Fruit fly (Drosophila melanogaster) whole organism, pupa: ENCODE results near the gene Tmc.

Source experiments
- CG10348 ChIP-seq: fragments of 200-800 bp; sonication (Bioruptor generic); IDR thresholded peaks from 2 replicates; pipeline ENCODE4 v1.3.6; 2022; ENCODE audit warnings: missing biosample characterization, missing genetic modification characterization
- CG12605 ChIP-seq: fragments of 200-800 bp; sonication (Bioruptor generic); IDR thresholded peaks from 2 replicates; pipeline ENCODE4 v1.3.6; 2022; ENCODE audit warnings: missing biosample characterization, missing genetic modification characterization
- CG13204 ChIP-seq: fragments of 200-800 bp; sonication (Bioruptor generic); optimal IDR thresholded peaks from 2 replicates; lab custom pipeline; 2018; ENCODE audit warnings: missing biosample characterization, mild to moderate bottlenecking, missing genetic modification characterization, moderate library complexity
- CG14655 ChIP-seq: fragments of 200-800 bp; sonication (Bioruptor generic); optimal IDR thresholded peaks from 3 replicates; lab custom pipeline; 2017; ENCODE audit warnings: mild to moderate bottlenecking, missing biosample characterization, missing genetic modification reagents, missing genetic modification characterization
- CG15710 ChIP-seq: fragments of 200-800 bp; sonication (Bioruptor generic); optimal IDR thresholded peaks from 2 replicates; lab custom pipeline; 2018; ENCODE audit warnings: missing biosample characterization, mild to moderate bottlenecking, missing genetic modification characterization, moderate library complexity
- CG17806 ChIP-seq: fragments of 200-800 bp; sonication (Bioruptor generic); optimal IDR thresholded peaks from 2 replicates; lab custom pipeline; 2018; ENCODE audit warnings: missing biosample characterization, mild to moderate bottlenecking, missing genetic modification characterization, moderate library complexity
- CG32121 ChIP-seq: fragments of 200-800 bp; sonication (Bioruptor generic); IDR thresholded peaks from 2 replicates; pipeline ENCODE4 v1.3.6; 2022; ENCODE audit warnings: missing biosample characterization, missing genetic modification characterization
- CG34367 ChIP-seq: fragments of 200-800 bp; sonication (Bioruptor generic); optimal IDR thresholded peaks from 2 replicates; lab custom pipeline; 2018; ENCODE audit warnings: missing biosample characterization, mild to moderate bottlenecking, missing genetic modification characterization
- CG4496 ChIP-seq: fragments of 200-800 bp; sonication (Bioruptor generic); IDR thresholded peaks from 3 replicates; pipeline ENCODE4 v1.3.6; 2022; ENCODE audit warnings: missing biosample characterization, missing genetic modification characterization
- CG8159 ChIP-seq: fragments of 200-800 bp; sonication (Bioruptor generic); optimal IDR thresholded peaks from 3 replicates; lab custom pipeline; 2018; ENCODE audit warnings: missing biosample characterization, mild to moderate bottlenecking, missing genetic modification characterization, moderate library complexity
- CG8301 ChIP-seq: fragments of 200-800 bp; sonication (Bioruptor generic); optimal IDR thresholded peaks from 2 replicates; lab custom pipeline; 2018; ENCODE audit warnings: missing biosample characterization, mild to moderate bottlenecking, missing genetic modification characterization
- CG9948 ChIP-seq: fragments of 200-800 bp; sonication (Bioruptor generic); optimal IDR thresholded peaks from 2 replicates; lab custom pipeline; 2018; ENCODE audit warnings: missing biosample characterization, mild to moderate bottlenecking, missing genetic modification characterization, moderate library complexity
- D1 ChIP-seq: fragments of 200-800 bp; sonication (Bioruptor generic); optimal IDR thresholded peaks from 2 replicates; lab custom pipeline; 2018; ENCODE audit warnings: missing biosample characterization, mild to moderate bottlenecking, missing genetic modification characterization, moderate library complexity
- EcR ChIP-seq: fragments of 200-800 bp; sonication (Bioruptor generic); optimal IDR thresholded peaks from 3 replicates; lab custom pipeline; 2019; ENCODE audit warnings: missing biosample characterization, missing genetic modification characterization, mild to moderate bottlenecking, moderate library complexity, missing genetic modification reagents
- Ets98B ChIP-seq: fragments of 200-800 bp; sonication (Bioruptor generic); IDR thresholded peaks from 2 replicates; pipeline ENCODE4 v1.3.6; 2022; ENCODE audit warnings: missing biosample characterization, missing genetic modification characterization
- Pif1A ChIP-seq: fragments of 200-800 bp; sonication (Bioruptor generic); optimal IDR thresholded peaks from 3 replicates; lab custom pipeline; 2016; ENCODE audit warnings: missing biosample characterization, missing genetic modification characterization
- Pif1B ChIP-seq: fragments of 200-800 bp; sonication (Bioruptor generic); optimal IDR thresholded peaks from 3 replicates; lab custom pipeline; 2016; ENCODE audit warnings: missing biosample characterization, missing genetic modification characterization
- Snoo ChIP-seq: fragments of 200-800 bp; sonication (Bioruptor generic); optimal IDR thresholded peaks from 3 replicates; lab custom pipeline; 2017; ENCODE audit warnings: missing biosample characterization, mild to moderate bottlenecking, missing genetic modification characterization, inconsistent platforms
- fd96Ca ChIP-seq: fragments of 200-800 bp; sonication (Bioruptor generic); IDR thresholded peaks from 3 replicates; pipeline ENCODE4 v1.3.6; 2022; ENCODE audit warnings: missing biosample characterization, missing genetic modification characterization
- gl ChIP-seq: fragments of 200-800 bp; sonication (Bioruptor generic); optimal IDR thresholded peaks from 2 replicates; lab custom pipeline; 2018; ENCODE audit warnings: missing biosample characterization, mild to moderate bottlenecking, missing genetic modification characterization
- rn ChIP-seq: fragments of 200-800 bp; sonication (Bioruptor generic); IDR thresholded peaks from 2 replicates; pipeline ENCODE4 v1.3.6; 2022; ENCODE audit warnings: missing biosample characterization, missing genetic modification characterization

Tmc gene

dm6 chr3L:9597464-9597863 is at the start of gene Tmc:
Gene Tmc, plus strand, starts transcription at chr3L:9597764.
- TF ChIP-seq CG14655 (GFP tag; lab: Kevin White, UChicago): no peak
- no peak for TF ChIP-seq CG8159 (tag; lab: Kevin White, UChicago)
- no peak for TF ChIP-seq EcR (GFP tag; lab: Kevin White, UChicago)
- no peak for TF ChIP-seq D1 (tag; lab: Kevin White, UChicago)
- TF ChIP-seq CG8301 (tag; lab: Kevin White, UChicago): no peak
- no peak for TF ChIP-seq CG12605 (GFP tag; lab: Robert Waterston, UW)
- no peak for TF ChIP-seq CG10348 (GFP tag; lab: Robert Waterston, UW)
- no peak for TF ChIP-seq CG15710 (tag; lab: Kevin White, UChicago)
- no peak for TF ChIP-seq gl
- no peak for TF ChIP-seq Ets98B (GFP tag; lab: Robert Waterston, UW)

dm6 chr3L:9547910-9548309 is 49.7 kb upstream of the Tmc start:
- TF ChIP-seq CG10348 (GFP tag; lab: Robert Waterston, UW) (no peak), CG8301 (tag; lab: Kevin White, UChicago) (no peak), Pif1B (no peak), CG15710 (tag; lab: Kevin White, UChicago) (no peak), rn (GFP tag; lab: Robert Waterston, UW) (no peak), D1 (tag; lab: Kevin White, UChicago) (no peak), CG9948 (tag; lab: Kevin White, UChicago) (no peak)

- TF ChIP-seq EcR (GFP tag; lab: Kevin White, UChicago): no peak
- peak; percentile 54; the same call in 1 of the 2 replicates for TF ChIP-seq CG32121
These were observed 48.8 kb upstream of the Tmc start for dm6 chr3L:9548800-9549199.

dm6 chr3L:9549690-9550303 is 47.8 kb upstream of the Tmc start:
- peak; percentile 56 for TF ChIP-seq gl
- TF ChIP-seq CG34367 (tag; lab: Kevin White, UChicago): peak; percentile 62
- peak; percentile 65; the same call in 1 of the 2 replicates for TF ChIP-seq rn (GFP tag; lab: Robert Waterston, UW)
- TF ChIP-seq CG4496: peak; percentile 86
- peak; percentile 88 for TF ChIP-seq Ets98B (GFP tag; lab: Robert Waterston, UW)
- TF ChIP-seq fd96Ca (GFP tag; lab: Robert Waterston, UW): peak; percentile 94
- peak; percentile 35 for TF ChIP-seq CG13204 (GFP tag; lab: Kevin White, UChicago)
- peak; percentile 91 for TF ChIP-seq EcR (GFP tag; lab: Kevin White, UChicago)
- peak; percentile 88 for TF ChIP-seq CG14655 (GFP tag; lab: Kevin White, UChicago)
- TF ChIP-seq CG10348 (GFP tag; lab: Robert Waterston, UW): no peak
- TF ChIP-seq Snoo (tag; lab: Kevin White, UChicago): peak; percentile 75
- peak; percentile 84 for TF ChIP-seq CG8301 (tag; lab: Kevin White, UChicago)
- TF ChIP-seq CG32121: peak; percentile 71
- TF ChIP-seq Pif1B: peak; percentile 83
- peak; percentile 70 for TF ChIP-seq CG17806 (tag; lab: Kevin White, UChicago)
- TF ChIP-seq CG8159 (tag; lab: Kevin White, UChicago): peak; percentile 75
- TF ChIP-seq CG12605 (GFP tag; lab: Robert Waterston, UW): peak; percentile 77
- TF ChIP-seq D1 (tag; lab: Kevin White, UChicago): no peak
- peak; percentile 68 for TF ChIP-seq CG9948 (tag; lab: Kevin White, UChicago)
- peak; percentile 77 for TF ChIP-seq CG15710 (tag; lab: Kevin White, UChicago)
- TF ChIP-seq Pif1A (GFP tag; lab: Kevin White, UChicago): peak; percentile 92

dm6 chr3L:9550873-9551580 is 46.5 kb upstream of the Tmc start:
- TF ChIP-seq Snoo (tag; lab: Kevin White, UChicago) (peak; percentile 52), CG17806 (tag; lab: Kevin White, UChicago) (peak; percentile 49), CG4496 (peak; percentile 57; the same call in 2 of the 3 replicates), CG12605 (GFP tag; lab: Robert Waterston, UW) (peak; percentile 43; the same call in 1 of the 2 replicates), CG9948 (tag; lab: Kevin White, UChicago) (peak; percentile 36), Pif1B (peak; percentile 77), fd96Ca (GFP tag; lab: Robert Waterston, UW) (no peak), CG8301 (tag; lab: Kevin White, UChicago) (no peak), CG13204 (GFP tag; lab: Kevin White, UChicago) (peak; percentile 71), Pif1A (GFP tag; lab: Kevin White, UChicago) (peak; percentile 72), CG10348 (GFP tag; lab: Robert Waterston, UW) (no peak), CG8159 (tag; lab: Kevin White, UChicago) (peak; percentile 60), gl (peak; percentile 57), CG34367 (tag; lab: Kevin White, UChicago) (peak; percentile 47), EcR (GFP tag; lab: Kevin White, UChicago) (peak; percentile 93), CG15710 (tag; lab: Kevin White, UChicago) (peak; percentile 49)
- TF ChIP-seq, all 21 proteins: peak for 13
